Worm (Caenorhabditis elegans) whole organism, midembryonic: ENCODE measurements around the gene M05D6.5.

Experiments used
- T22C8.4 ChIP-seq: fragments of 200-800 bp; sonication (Bioruptor generic); IDR thresholded peaks from 2 replicates; pipeline ENCODE4 v1.3.6; 2022; ENCODE audit warnings: missing genetic modification characterization, missing compliant biosample characterization
- cog-1 ChIP-seq: sonication (generic microtip); optimal IDR thresholded peaks from 2 replicates; lab custom pipeline; 2016; ENCODE audit warnings: missing genetic modification characterization, missing compliant biosample characterization
- flt-1 ChIP-seq: fragments of 200-800 bp; sonication (Bioruptor generic); IDR thresholded peaks from 2 replicates; pipeline ENCODE4 v1.3.6; 2022; ENCODE audit warnings: missing genetic modification characterization, missing compliant biosample characterization
- med-1 ChIP-seq: sonication (generic microtip); optimal IDR thresholded peaks from 2 replicates; lab custom pipeline; 2017; ENCODE audit warnings: missing genetic modification characterization, mild to moderate bottlenecking, missing compliant biosample characterization, antibody characterized with exemption, missing genetic modification reagents; ENCODE audit not compliant: insufficient read depth
- ref-1 ChIP-seq: fragments of 200-800 bp; sonication (Bioruptor generic); conservative IDR thresholded peaks from 2 replicates; pipeline ENCODE4 v1.3.6; 2022; ENCODE audit warnings: missing genetic modification reagents, missing genetic modification characterization, missing compliant biosample characterization
- tab-1 ChIP-seq: fragments of 200-800 bp; sonication (Bioruptor generic); IDR thresholded peaks from 2 replicates; pipeline ENCODE4 v1.3.6; 2022; ENCODE audit warnings: missing genetic modification characterization, missing compliant biosample characterization
- ztf-23 ChIP-seq: fragments of 200-800 bp; sonication (Bioruptor generic); IDR thresholded peaks from 2 replicates; pipeline ENCODE4 v1.3.6; 2022; ENCODE audit warnings: missing genetic modification reagents, missing genetic modification characterization, missing compliant biosample characterization

DNA sequence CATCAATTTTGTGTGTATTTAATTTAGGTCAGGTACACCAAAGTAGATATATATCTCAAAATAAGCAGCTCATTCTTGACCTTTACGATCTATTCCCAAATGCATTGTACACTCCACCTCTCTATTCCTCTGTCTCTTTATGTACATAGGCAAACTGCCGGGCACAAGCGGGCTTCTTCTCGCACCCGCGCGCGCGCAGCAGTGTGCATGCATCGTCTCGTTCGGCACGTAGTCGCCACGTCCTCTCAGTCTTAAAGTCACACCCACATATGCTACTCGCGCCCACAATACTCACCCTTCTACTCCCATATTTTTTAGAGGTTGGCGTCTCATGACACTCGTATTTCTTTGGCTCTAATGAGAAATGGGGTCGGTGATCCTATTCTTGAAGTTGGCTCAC is 30.6 kb downstream of the M05D6.5 start:
- TF ChIP-seq ref-1 (no peak), T22C8.4 (GFP tag; lab: Robert Waterston, UW) (no peak), tab-1 (GFP tag; lab: Robert Waterston, UW) (no peak), flt-1 (GFP tag; lab: Robert Waterston, UW) (no peak), cog-1 (no peak), ztf-23 (no peak), med-1 (GFP tag; lab: Kevin White, UChicago) (no peak)
